Fruit fly (Drosophila melanogaster) whole organism, embryonic: ENCODE results near the gene AstA-R1.

Source experiments
- Ada2b ChIP-seq: fragments of 200-800 bp; sonication (Bioruptor generic); IDR thresholded peaks from 2 replicates; pipeline ENCODE4 v1.3.6; 2022; ENCODE audit warnings: missing biosample characterization, missing genetic modification characterization
- Adf1 ChIP-seq: fragments of 200-800 bp; sonication (Bioruptor generic); IDR thresholded peaks from 2 replicates; pipeline ENCODE4 v1.3.6; 2022; ENCODE audit warnings: missing biosample characterization, missing genetic modification characterization
- Asciz ChIP-seq: fragments of 200-800 bp; sonication (Bioruptor generic); optimal IDR thresholded peaks from 2 replicates; lab custom pipeline; 2017; ENCODE audit warnings: missing biosample characterization, mild to moderate bottlenecking, missing genetic modification characterization, missing genetic modification reagents
- CG10209 ChIP-seq: fragments of 200-800 bp; sonication (Bioruptor generic); optimal IDR thresholded peaks from 3 replicates; lab custom pipeline; 2017; ENCODE audit warnings: missing biosample characterization, mild to moderate bottlenecking, missing genetic modification characterization, missing genetic modification reagents
- CG10267 ChIP-seq: fragments of 200-800 bp; sonication (Bioruptor generic); optimal IDR thresholded peaks from 2 replicates; lab custom pipeline; 2018; ENCODE audit warnings: missing biosample characterization, mild to moderate bottlenecking, missing genetic modification characterization, moderate library complexity
- CG10979 ChIP-seq: fragments of 200-800 bp; sonication (Bioruptor generic); optimal IDR thresholded peaks from 2 replicates; lab custom pipeline; 2018; ENCODE audit warnings: missing biosample characterization, mild to moderate bottlenecking, missing genetic modification characterization, moderate library complexity
- CG11085 ChIP-seq: fragments of 200-800 bp; sonication (Bioruptor generic); IDR thresholded peaks from 2 replicates; pipeline ENCODE4 v1.3.6; 2022; ENCODE audit warnings: missing biosample characterization, missing genetic modification characterization
- CG12659 ChIP-seq: fragments of 200-800 bp; sonication (Bioruptor generic); optimal IDR thresholded peaks from 3 replicates; lab custom pipeline; 2017; ENCODE audit warnings: mild to moderate bottlenecking, missing biosample characterization, missing genetic modification reagents, missing genetic modification characterization
- CG12744 ChIP-seq: fragments of 200-800 bp; sonication (Bioruptor generic); optimal IDR thresholded peaks from 2 replicates; lab custom pipeline; 2016; ENCODE audit warnings: missing biosample characterization, missing genetic modification characterization
- CG13894 ChIP-seq: fragments of 200-800 bp; sonication (Bioruptor generic); optimal IDR thresholded peaks from 3 replicates; lab custom pipeline; 2018; ENCODE audit warnings: missing biosample characterization, mild to moderate bottlenecking, missing genetic modification characterization, moderate library complexity
- CG15479 ChIP-seq: fragments of 200-800 bp; sonication (Bioruptor generic); optimal IDR thresholded peaks from 3 replicates; lab custom pipeline; 2019; ENCODE audit warnings: missing biosample characterization, mild to moderate bottlenecking, missing genetic modification characterization, moderate library complexity
- CG17568 ChIP-seq: fragments of 200-800 bp; sonication (Bioruptor generic); optimal IDR thresholded peaks from 2 replicates; lab custom pipeline; 2018; ENCODE audit warnings: missing biosample characterization, mild to moderate bottlenecking, missing genetic modification characterization, moderate library complexity
- CG2120 ChIP-seq: fragments of 200-800 bp; sonication (Bioruptor generic); optimal IDR thresholded peaks from 3 replicates; lab custom pipeline; 2016; ENCODE audit warnings: missing biosample characterization, missing genetic modification characterization
- CG2889 ChIP-seq: fragments of 200-800 bp; sonication (Bioruptor generic); IDR thresholded peaks from 3 replicates; pipeline ENCODE4 v1.3.6; 2022; ENCODE audit warnings: missing biosample characterization, missing genetic modification characterization
- CG31388 ChIP-seq: fragments of 200-800 bp; sonication (Bioruptor generic); optimal IDR thresholded peaks from 2 replicates; lab custom pipeline; 2016; ENCODE audit warnings: missing biosample characterization, missing genetic modification characterization
- CG3847 ChIP-seq: fragments of 200-800 bp; sonication (Bioruptor generic); IDR thresholded peaks from 2 replicates; pipeline ENCODE4 v1.3.6; 2022; ENCODE audit warnings: missing biosample characterization, missing genetic modification characterization
- CG6175 ChIP-seq: fragments of 200-800 bp; sonication (Bioruptor generic); IDR thresholded peaks from 3 replicates; pipeline ENCODE4 v1.3.6; 2022; ENCODE audit warnings: missing biosample characterization, missing genetic modification characterization
- CG6272 ChIP-seq: fragments of 200-800 bp; sonication (Bioruptor generic); IDR thresholded peaks from 2 replicates; pipeline ENCODE4 v1.3.6; 2022; ENCODE audit warnings: missing biosample characterization, missing genetic modification characterization
- CG6813 ChIP-seq: fragments of 200-800 bp; sonication (Bioruptor generic); optimal IDR thresholded peaks from 2 replicates; lab custom pipeline; 2017; ENCODE audit warnings: missing biosample characterization, missing genetic modification characterization, mild to moderate bottlenecking, moderate library complexity, missing genetic modification reagents
- CG7357 ChIP-seq: fragments of 200-800 bp; sonication (Bioruptor generic); IDR thresholded peaks from 3 replicates; pipeline ENCODE4 v1.3.6; 2022; ENCODE audit warnings: missing biosample characterization, missing genetic modification characterization
- CG7372 ChIP-seq: fragments of 200-800 bp; sonication (Bioruptor generic); IDR thresholded peaks from 2 replicates; pipeline ENCODE4 v1.3.6; 2022; ENCODE audit warnings: missing biosample characterization, missing genetic modification characterization
- CG7963 ChIP-seq: fragments of 200-800 bp; sonication (Bioruptor generic); IDR thresholded peaks from 3 replicates; pipeline ENCODE4 v1.3.6; 2022; ENCODE audit warnings: missing biosample characterization, missing genetic modification characterization; ENCODE audit not compliant: partially characterized antibody
- CG9797 ChIP-seq: fragments of 200-800 bp; sonication (Bioruptor generic); optimal IDR thresholded peaks from 3 replicates; lab custom pipeline; 2018; ENCODE audit warnings: missing biosample characterization, mild to moderate bottlenecking, missing genetic modification characterization
- CkIIα-i1 ChIP-seq: fragments of 200-800 bp; sonication (Bioruptor generic); IDR thresholded peaks from 2 replicates; pipeline ENCODE4 v1.3.6; 2022; ENCODE audit warnings: missing biosample characterization, missing genetic modification characterization
- Dip3 ChIP-seq: fragments of 200-800 bp; sonication (Bioruptor generic); optimal IDR thresholded peaks from 3 replicates; lab custom pipeline; 2016; ENCODE audit warnings: missing biosample characterization, missing genetic modification characterization
- Dp ChIP-seq: fragments of 200-800 bp; sonication (Bioruptor generic); optimal IDR thresholded peaks from 2 replicates; lab custom pipeline; 2018; ENCODE audit warnings: missing biosample characterization, mild to moderate bottlenecking, missing genetic modification characterization, moderate library complexity
- Hmr ChIP-seq: fragments of 200-800 bp; sonication (Bioruptor generic); optimal IDR thresholded peaks from 3 replicates; lab custom pipeline; 2017; ENCODE audit warnings: mild to moderate bottlenecking, missing biosample characterization, missing genetic modification reagents, missing genetic modification characterization
- Mes4 ChIP-seq: fragments of 200-800 bp; sonication (Bioruptor generic); optimal IDR thresholded peaks from 2 replicates; lab custom pipeline; 2016; ENCODE audit warnings: missing biosample characterization, missing genetic modification characterization
- NC2β ChIP-seq: fragments of 200-800 bp; sonication (Bioruptor generic); optimal IDR thresholded peaks from 2 replicates; lab custom pipeline; 2016; ENCODE audit warnings: missing biosample characterization, missing genetic modification characterization
- Oaz ChIP-seq: fragments of 200-800 bp; sonication (Bioruptor generic); IDR thresholded peaks from 2 replicates; pipeline ENCODE4 v1.3.6; 2022; ENCODE audit warnings: missing biosample characterization, missing genetic modification characterization
- PHDP ChIP-seq: fragments of 200-800 bp; sonication (Bioruptor generic); optimal IDR thresholded peaks from 3 replicates; lab custom pipeline; 2018; ENCODE audit warnings: missing biosample characterization, mild to moderate bottlenecking, missing genetic modification characterization, moderate library complexity
- Scr ChIP-seq: fragments of 200-800 bp; sonication (Bioruptor generic); IDR thresholded peaks from 2 replicates; pipeline ENCODE4 v1.3.6; 2022; ENCODE audit warnings: missing biosample characterization, missing genetic modification characterization; ENCODE audit not compliant: partially characterized antibody
- Sox102F ChIP-seq: fragments of 200-800 bp; sonication (Bioruptor generic); optimal IDR thresholded peaks from 2 replicates; lab custom pipeline; 2018; ENCODE audit warnings: missing biosample characterization, mild to moderate bottlenecking, missing genetic modification characterization, moderate library complexity
- Taf1 ChIP-seq: fragments of 200-800 bp; sonication (Bioruptor generic); IDR thresholded peaks from 2 replicates; pipeline ENCODE4 v1.3.6; 2022; ENCODE audit warnings: missing biosample characterization, missing genetic modification characterization
- ac ChIP-seq: fragments of 200-800 bp; sonication (Bioruptor generic); optimal IDR thresholded peaks from 3 replicates; lab custom pipeline; 2017; ENCODE audit warnings: missing biosample characterization, mild to moderate bottlenecking, missing genetic modification characterization
- bowl ChIP-seq: fragments of 200-800 bp; sonication (Bioruptor generic); IDR thresholded peaks from 2 replicates; pipeline ENCODE4 v1.3.6; 2022; ENCODE audit warnings: missing biosample characterization, missing genetic modification characterization
- dan ChIP-seq: fragments of 200-800 bp; sonication (Bioruptor generic); IDR thresholded peaks from 2 replicates; pipeline ENCODE4 v1.3.6; 2022; ENCODE audit warnings: missing biosample characterization, missing genetic modification characterization
- emc ChIP-seq: fragments of 200-800 bp; sonication (Bioruptor generic); optimal IDR thresholded peaks from 2 replicates; lab custom pipeline; 2016; ENCODE audit warnings: missing biosample characterization, missing genetic modification characterization
- grn ChIP-seq: fragments of 200-800 bp; sonication (Bioruptor generic); optimal IDR thresholded peaks from 3 replicates; lab custom pipeline; 2017; ENCODE audit warnings: missing biosample characterization, missing genetic modification characterization
- gt ChIP-seq: fragments of 200-800 bp; sonication (Bioruptor generic); IDR thresholded peaks from 2 replicates; pipeline ENCODE4 v1.3.6; 2022; ENCODE audit warnings: missing biosample characterization, missing genetic modification characterization
- h ChIP-seq: fragments of >200 bp; optimal IDR thresholded peaks from 2 replicates; lab custom pipeline; 2017
- ham ChIP-seq: fragments of 200-800 bp; sonication (Bioruptor generic); IDR thresholded peaks from 2 replicates; pipeline ENCODE4 v1.3.6; 2022; ENCODE audit warnings: missing biosample characterization, missing genetic modification characterization
- jigr1 ChIP-seq: fragments of 200-800 bp; sonication (Bioruptor generic); IDR thresholded peaks from 3 replicates; pipeline ENCODE4 v1.3.6; 2022; ENCODE audit warnings: missing biosample characterization, missing genetic modification characterization
- lab ChIP-seq: fragments of 200-800 bp; sonication (Bioruptor generic); optimal IDR thresholded peaks from 3 replicates; lab custom pipeline; 2017; ENCODE audit warnings: missing biosample characterization, missing genetic modification characterization, mild to moderate bottlenecking, moderate library complexity, missing genetic modification reagents
- luna ChIP-seq: fragments of 200-800 bp; sonication (Bioruptor generic); optimal IDR thresholded peaks from 2 replicates; lab custom pipeline; 2016; ENCODE audit warnings: missing biosample characterization, missing genetic modification characterization
- mirr ChIP-seq: fragments of 200-800 bp; sonication (Bioruptor generic); optimal IDR thresholded peaks from 3 replicates; lab custom pipeline; 2018; ENCODE audit warnings: missing biosample characterization, mild to moderate bottlenecking, missing genetic modification characterization
- prd ChIP-seq, 3 experiments: fragments of >200 bp in 2 of 3; fragments of 200-800 bp in 1 of 3; sonication (Bioruptor generic) in 1 of 3; optimal IDR thresholded peaks in 2 of 3; IDR thresholded peaks in 1 of 3; 2 replicates in 2 of 3; 3 replicates in 1 of 3; pipeline versions ENCODE4 v1.3.6 to Lab custom; 2017 to 2022; ENCODE audit warnings: missing biosample characterization in 1 of 3, missing genetic modification characterization in 1 of 3
- sens ChIP-seq: fragments of 200-800 bp; sonication (Bioruptor generic); peaks from one replicate; lab custom pipeline; 2016; ENCODE audit warnings: missing biosample characterization, missing genetic modification characterization
- tll ChIP-seq, 2 experiments: fragments of 200-800 bp in 1 of 2; fragments of >200 bp in 1 of 2; sonication (Bioruptor generic) in 1 of 2; optimal IDR thresholded peaks; 2 replicates each; lab custom pipeline; 2017 to 2019; ENCODE audit warnings: missing biosample characterization in 2 of 2, missing genetic modification characterization in 2 of 2, mild to moderate bottlenecking in 1 of 2, moderate library complexity in 1 of 2
- toy ChIP-seq: fragments of 200-800 bp; sonication (Bioruptor generic); IDR thresholded peaks from 2 replicates; pipeline ENCODE4 v1.3.6; 2022; ENCODE audit warnings: missing biosample characterization, missing genetic modification characterization

Gene AstA-R1

DNA sequence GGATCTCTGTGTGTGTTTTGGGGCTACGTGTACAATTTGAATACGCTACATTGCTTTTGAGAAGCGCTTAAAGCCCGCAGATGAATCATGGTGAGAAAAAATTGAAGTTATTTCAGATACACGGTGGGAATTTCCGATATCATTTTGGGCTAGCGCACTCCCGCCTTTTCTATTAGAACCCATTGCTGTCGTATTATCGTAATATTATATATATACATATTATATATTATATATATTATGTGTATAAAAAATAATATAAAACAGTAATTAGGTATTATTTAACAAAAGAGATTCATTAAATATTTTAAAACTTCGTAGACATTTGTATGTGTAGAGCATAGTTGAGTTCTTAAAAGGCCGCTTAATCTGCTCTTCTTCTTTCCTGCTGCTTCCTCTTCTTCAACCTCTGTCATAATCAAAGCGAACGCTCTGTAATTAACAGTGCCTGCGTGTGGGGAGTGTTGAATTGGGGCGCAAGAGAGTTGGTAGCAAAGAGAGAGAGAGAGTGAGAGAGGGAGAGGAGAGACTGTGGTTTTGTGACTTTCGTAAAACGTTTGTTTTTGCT lies 103.6 kb downstream of the AstA-R1 start (continued):
- TF ChIP-seq Sox102F (GFP tag; lab: Kevin White, UChicago) (peak; percentile 91), CG10979 (tag; lab: Kevin White, UChicago) (peak; percentile 92), Taf1 (GFP tag; lab: Robert Waterston, UW) (no peak), CG7372 (GFP tag; lab: Robert Waterston, UW) (no peak), Ada2b (no peak), CG13894 (tag; lab: Kevin White, UChicago) (peak; percentile 56), CG2889 (no peak), CG11085 (0 out of 2 replicates have a peak, but pooled peaks have one; percentile 15), CG7963 (GFP tag; lab: Robert Waterston, UW) (no peak), CG7357 (GFP tag; lab: Robert Waterston, UW) (peak; percentile 51; the same call in 2 of the 3 replicates), CG6813 (GFP tag; lab: Kevin White, UChicago) (peak; percentile 73), jigr1 (GFP tag; lab: Robert Waterston, UW) (no peak), Mes4 (no peak), tll (GFP tag; optimal IDR thresholded peaks at IDR 0.05; lab: Kevin White, UChicago) (no peak), grn (GFP tag; lab: Kevin White, UChicago) (no peak), CG15479 (GFP tag; lab: Kevin White, UChicago) (no peak), Dp (GFP tag; lab: Kevin White, UChicago) (no peak), ham (GFP tag; lab: Robert Waterston, UW) (no peak), CG6175 (GFP tag; lab: Robert Waterston, UW) (no peak), PHDP (tag; lab: Kevin White, UChicago) (peak; percentile 82), lab (peak; percentile 85), Dip3 (GFP tag; lab: Kevin White, UChicago) (peak; percentile 48), Adf1 (GFP tag; lab: Robert Waterston, UW) (no peak), emc (GFP tag; lab: Kevin White, UChicago) (peak; percentile 6), Asciz (GFP tag; lab: Kevin White, UChicago) (peak; percentile 85), Hmr (GFP tag; lab: Kevin White, UChicago) (peak; percentile 83), CG17568 (no peak), ac (GFP tag; lab: Kevin White, UChicago) (peak; percentile 22), sens (GFP tag; lab: Kevin White, UChicago) (peak; percentile 86), CG6272 (GFP tag; lab: Robert Waterston, UW) (no peak; the same call in 1 of the 2 replicates), CG3847 (GFP tag; lab: Robert Waterston, UW) (peak; percentile 52), toy (GFP tag; lab: Robert Waterston, UW) (no peak), luna (GFP tag; lab: Kevin White, UChicago) (no peak), CG9797 (GFP tag; lab: Kevin White, UChicago) (peak; percentile 21), CG2120 (GFP tag; lab: Kevin White, UChicago) (peak; percentile 49), CG31388 (GFP tag; lab: Kevin White, UChicago) (peak; percentile 25), mirr (no peak), bowl (no peak), CG10209 (GFP tag; lab: Kevin White, UChicago) (peak; percentile 89), NC2β (no peak), dan (GFP tag; lab: Robert Waterston, UW) (no peak), CG12659 (GFP tag; lab: Kevin White, UChicago) (peak; percentile 92), Oaz (GFP tag; lab: Robert Waterston, UW) (no peak), gt (GFP tag; lab: Robert Waterston, UW) (peak; percentile 49; the same call in 1 of the 2 replicates), CkIIα-i1 (no peak), CG12744 (GFP tag; lab: Kevin White, UChicago) (no peak), Scr (GFP tag; lab: Robert Waterston, UW) (no peak), CG10267 (tag; lab: Kevin White, UChicago) (peak; percentile 83), prd (optimal IDR thresholded peaks at IDR 0.05; lab: Kevin White, UChicago) (no peak), prd (GFP tag; IDR thresholded peaks at IDR 0.05; lab: Robert Waterston, UW) (peak; percentile 78), h (no peak)
